1 fruit fly cellular context compared by ENCODE assay signal in the genomic region with DNA sequence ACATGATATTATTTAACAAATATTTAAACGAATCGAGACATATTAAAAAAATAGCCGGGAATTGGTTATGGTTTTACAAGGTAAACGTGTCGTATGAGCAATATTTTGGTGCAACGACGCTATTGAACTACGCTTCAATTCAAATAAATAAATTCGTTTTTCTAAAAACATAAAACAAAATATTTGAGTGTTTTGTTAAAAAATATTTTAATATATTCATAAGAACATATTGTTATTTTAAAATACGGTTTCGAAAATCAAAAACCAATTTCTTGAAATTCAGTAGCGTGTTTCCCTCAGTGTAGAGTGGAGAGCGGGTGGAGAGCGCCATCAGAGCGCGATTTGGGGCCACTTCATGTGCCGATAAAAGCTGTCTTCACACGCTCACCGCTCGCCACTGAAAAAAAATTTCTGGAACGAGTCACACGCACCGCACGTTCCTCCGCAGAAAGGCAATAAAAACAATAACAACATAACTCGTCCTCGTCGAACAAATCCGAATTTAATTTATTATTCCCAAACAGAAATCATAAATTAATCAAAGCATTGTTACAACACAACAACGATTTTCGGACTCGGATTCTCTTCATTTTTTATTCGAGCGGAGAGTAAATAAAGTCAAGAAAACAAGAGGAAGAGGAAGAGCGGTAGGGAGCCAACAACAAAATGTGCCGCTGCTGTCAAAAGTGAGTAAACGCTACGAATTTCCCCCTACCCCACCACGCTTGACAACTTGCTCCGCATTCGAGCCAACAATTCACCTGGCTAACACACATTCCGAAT.
A peak's percentile ranks its signal among the peaks of the same experiment; 100 is the strongest.
TF ChIP-seq lines count a peak whose summit lies in the region.

No protein-coding gene starts in this region.

TF ChIP-seq in whole organism, embryonic, 481 proteins besides CTCF, POLR2A, EP300 and RAD21 (continued from another document):
- TF ChIP-seq NC2α (GFP tag; optimal IDR thresholded peaks at IDR 0.05; lab: Kevin White, UChicago) (no peak), CG9817 (tag; optimal IDR thresholded peaks at IDR 0.05; lab: Kevin White, UChicago) (peak; percentile 75), aop (GFP tag; IDR thresholded peaks at IDR 0.05; lab: Robert Waterston, UW) (no peak), unc-4 (GFP tag; IDR thresholded peaks at IDR 0.05; lab: Robert Waterston, UW; ENCODE audit: partially characterized antibody) (no peak), CG32772 (GFP tag; IDR thresholded peaks at IDR 0.05; lab: Robert Waterston, UW) (peak; percentile 61; the same call in 1 of the 2 replicates), CG11456 (GFP tag; IDR thresholded peaks at IDR 0.05; lab: Robert Waterston, UW) (no peak; the same call in none of the 3 replicates), row (GFP tag; IDR thresholded peaks at IDR 0.05; lab: Robert Waterston, UW) (peak; percentile 92), CG31441 (GFP tag; IDR thresholded peaks at IDR 0.05; lab: Robert Waterston, UW) (peak; percentile 86), mld (GFP tag; IDR thresholded peaks at IDR 0.05; lab: Robert Waterston, UW; ENCODE audit: partially characterized antibody) (no peak), gce (GFP tag; IDR thresholded peaks at IDR 0.05; lab: Robert Waterston, UW) (peak; percentile 55; the same call in 1 of the 3 replicates), CG30403 (GFP tag; optimal IDR thresholded peaks at IDR 0.05; lab: Kevin White, UChicago) (peak; percentile 93), da (GFP tag; optimal IDR thresholded peaks at IDR 0.05; lab: Kevin White, UChicago) (no peak), her (GFP tag; optimal IDR thresholded peaks at IDR 0.05; lab: Kevin White, UChicago) (peak; percentile 30), CG13287 (GFP tag; IDR thresholded peaks at IDR 0.05; lab: Robert Waterston, UW; ENCODE audit: partially characterized antibody) (no peak), CG17802 (tag; optimal IDR thresholded peaks at IDR 0.05; lab: Kevin White, UChicago) (peak; percentile 52), CG3726 (GFP tag; IDR thresholded peaks at IDR 0.05; lab: Robert Waterston, UW) (peak; percentile 13; the same call in 2 of the 3 replicates), CG16863 (GFP tag; optimal IDR thresholded peaks at IDR 0.05; lab: Kevin White, UChicago) (no peak), prd (optimal IDR thresholded peaks at IDR 0.05; lab: Kevin White, UChicago) (no peak), prd (GFP tag; IDR thresholded peaks at IDR 0.05; lab: Robert Waterston, UW) (peak; percentile 81; the same call in 2 of the 3 replicates), CoRest (tag; optimal IDR thresholded peaks at IDR 0.05; lab: Kevin White, UChicago) (peak; percentile 96), CG15269 (tag; optimal IDR thresholded peaks at IDR 0.05; lab: Kevin White, UChicago) (peak; percentile 95), so (GFP tag; IDR thresholded peaks at IDR 0.05; lab: Robert Waterston, UW) (peak; percentile 76; the same call in 1 of the 3 replicates), psq (GFP tag; optimal IDR thresholded peaks at IDR 0.05; lab: Kevin White, UChicago) (peak; percentile 76), pho (GFP tag; optimal IDR thresholded peaks at IDR 0.05; lab: Kevin White, UChicago) (peak; percentile 66), dpn (GFP tag; optimal IDR thresholded peaks at IDR 0.05; lab: Kevin White, UChicago) (peak; percentile 42 to 80), CG32532 (GFP tag; IDR thresholded peaks at IDR 0.05; lab: Robert Waterston, UW) (peak; percentile 79), Hr51 (GFP tag; optimal IDR thresholded peaks at IDR 0.05; lab: Kevin White, UChicago) (peak in 1 of 2 experiments; percentile 96)
TF ChIP-seq in whole organism, embryonic: peak in this region for 345.
